Worm (Caenorhabditis elegans) whole organism, young adult: ENCODE measurements around the gene ppm-1.A.

Source experiments
- B0019.2 ChIP-seq: fragments of 200-800 bp; sonication (Bioruptor generic); conservative IDR thresholded peaks from 2 replicates; pipeline ENCODE4 v1.3.6; 2022; ENCODE audit warnings: missing genetic modification reagents, missing genetic modification characterization, missing compliant biosample characterization
- C17E4.6 ChIP-seq: fragments of 200-800 bp; sonication (Bioruptor generic); IDR thresholded peaks from 2 replicates; pipeline ENCODE4 v1.3.6; 2022; ENCODE audit warnings: missing genetic modification reagents, missing genetic modification characterization, missing compliant biosample characterization
- F23B12.7 ChIP-seq: sonication (generic microtip); optimal IDR thresholded peaks from 2 replicates; lab custom pipeline; 2017; ENCODE audit warnings: missing genetic modification characterization, mild to moderate bottlenecking, missing compliant biosample characterization, antibody characterized with exemption, moderate library complexity; ENCODE audit not compliant: insufficient read depth
- F39B2.1 ChIP-seq: fragments of 200-800 bp; sonication (Bioruptor generic); IDR thresholded peaks from 2 replicates; pipeline ENCODE4 v1.3.6; 2022; ENCODE audit warnings: missing genetic modification reagents, missing genetic modification characterization, missing compliant biosample characterization
- F49E8.2 ChIP-seq: sonication (generic microtip); optimal IDR thresholded peaks from 3 replicates; lab custom pipeline; 2017; ENCODE audit warnings: missing genetic modification characterization, mild to moderate bottlenecking, missing compliant biosample characterization, antibody characterized with exemption, moderate library complexity; ENCODE audit not compliant: insufficient read depth
- F52B5.7 ChIP-seq: sonication (generic microtip); optimal IDR thresholded peaks from 2 replicates; lab custom pipeline; 2016; ENCODE audit warnings: mild to moderate bottlenecking, missing genetic modification characterization, missing compliant biosample characterization
- F57C9.4 ChIP-seq: sonication (generic microtip); optimal IDR thresholded peaks from 2 replicates; lab custom pipeline; 2017; ENCODE audit warnings: mild to moderate bottlenecking, missing genetic modification characterization, missing compliant biosample characterization
- K11D2.4 ChIP-seq: fragments of 200-800 bp; sonication (Bioruptor generic); IDR thresholded peaks from 2 replicates; pipeline ENCODE4 v1.3.6; 2022; ENCODE audit warnings: missing genetic modification reagents, missing genetic modification characterization, missing compliant biosample characterization
- T07F8.4 ChIP-seq: sonication (generic microtip); optimal IDR thresholded peaks from 2 replicates; lab custom pipeline; 2016; ENCODE audit warnings: mild to moderate bottlenecking, missing genetic modification characterization, moderate library complexity, missing compliant biosample characterization
- T26A5.8 ChIP-seq: sonication (generic microtip); optimal IDR thresholded peaks from 2 replicates; lab custom pipeline; 2016; ENCODE audit warnings: missing genetic modification characterization, missing compliant biosample characterization
- Y53F4B.3 ChIP-seq: fragments of 200-800 bp; sonication (Bioruptor generic); IDR thresholded peaks from 2 replicates; pipeline ENCODE4 v1.3.6; 2022; ENCODE audit warnings: missing genetic modification reagents, missing genetic modification characterization, missing compliant biosample characterization
- Y56A3A.18 ChIP-seq: fragments of 200-800 bp; sonication (Bioruptor generic); IDR thresholded peaks from 2 replicates; pipeline ENCODE4 v1.3.6; 2022; ENCODE audit warnings: missing genetic modification reagents, missing genetic modification characterization, missing compliant biosample characterization
- Y67H2A.10 ChIP-seq: fragments of 200-800 bp; sonication (Bioruptor generic); conservative IDR thresholded peaks from 2 replicates; pipeline ENCODE4 v1.3.6; 2022; ENCODE audit warnings: missing genetic modification reagents, missing genetic modification characterization, missing compliant biosample characterization
- Y79H2A.3 ChIP-seq: fragments of 200-800 bp; sonication (Bioruptor generic); conservative IDR thresholded peaks from 2 replicates; pipeline ENCODE4 v1.3.6; 2022; ENCODE audit warnings: missing genetic modification reagents, missing genetic modification characterization, missing compliant biosample characterization
- Y95B8A.8 ChIP-seq: fragments of 200-800 bp; sonication (Bioruptor generic); IDR thresholded peaks from 2 replicates; pipeline ENCODE4 v1.3.6; 2022; ENCODE audit warnings: missing genetic modification reagents, missing genetic modification characterization, missing compliant biosample characterization
- aptf-2 ChIP-seq: fragments of 200-800 bp; sonication (Bioruptor generic); conservative IDR thresholded peaks from 2 replicates; pipeline ENCODE4 v1.3.6; 2022; ENCODE audit warnings: missing genetic modification reagents, missing genetic modification characterization, missing compliant biosample characterization
- aptf-3 ChIP-seq: fragments of 200-800 bp; sonication (Bioruptor generic); IDR thresholded peaks from 2 replicates; pipeline ENCODE4 v1.3.6; 2022; ENCODE audit warnings: missing genetic modification characterization, missing compliant biosample characterization
- atf-7 ChIP-seq: sonication (generic microtip); optimal IDR thresholded peaks from 2 replicates; lab custom pipeline; 2017; ENCODE audit warnings: mild to moderate bottlenecking, missing genetic modification characterization, missing compliant biosample characterization
- athp-1 ChIP-seq: sonication (generic microtip); optimal IDR thresholded peaks from 2 replicates; lab custom pipeline; 2017; ENCODE audit warnings: mild to moderate bottlenecking, missing genetic modification characterization, missing compliant biosample characterization
- attf-6 ChIP-seq: fragments of 200-800 bp; sonication (Bioruptor generic); IDR thresholded peaks from 2 replicates; pipeline ENCODE4 v1.3.6; 2022; ENCODE audit warnings: missing genetic modification reagents, missing genetic modification characterization, missing compliant biosample characterization
- bed-1 ChIP-seq: fragments of 200-800 bp; sonication (Bioruptor generic); IDR thresholded peaks from 2 replicates; pipeline ENCODE4 v1.3.6; 2022; ENCODE audit warnings: missing genetic modification reagents, missing genetic modification characterization, missing compliant biosample characterization
- cebp-1 ChIP-seq, 2 experiments: fragments of 200-800 bp in 1 of 2; sonication (Bioruptor generic) in 1 of 2; sonication (generic microtip) in 1 of 2; IDR thresholded peaks in 1 of 2; optimal IDR thresholded peaks in 1 of 2; 2 replicates each; pipeline versions ENCODE4 v1.3.6 to Lab custom; 2017 to 2022; ENCODE audit warnings: missing compliant biosample characterization in 2 of 2, missing genetic modification characterization in 2 of 2, mild to moderate bottlenecking in 1 of 2, missing genetic modification reagents in 1 of 2, moderate library complexity in 1 of 2
- ceh-27 ChIP-seq: fragments of 200-800 bp; sonication (Bioruptor generic); optimal IDR thresholded peaks from 2 replicates; lab custom pipeline; 2018; ENCODE audit warnings: mild to moderate bottlenecking, missing genetic modification characterization, moderate library complexity, missing compliant biosample characterization
- ceh-91 ChIP-seq: fragments of 200-800 bp; sonication (Bioruptor generic); IDR thresholded peaks from 2 replicates; pipeline ENCODE4 v1.3.6; 2022; ENCODE audit warnings: missing genetic modification reagents, missing genetic modification characterization, missing compliant biosample characterization
- dpff-1 ChIP-seq: sonication (generic microtip); optimal IDR thresholded peaks from 2 replicates; lab custom pipeline; 2017; ENCODE audit warnings: mild to moderate bottlenecking, missing genetic modification characterization, missing compliant biosample characterization
- dpl-1 ChIP-seq: fragments of 150-350 bp; optimal IDR thresholded peaks from 2 replicates; lab custom pipeline; 2014; ENCODE audit warnings: missing biosample characterization, missing genetic modification reagents, missing genetic modification characterization
- egrh-3 ChIP-seq: fragments of 200-800 bp; sonication (Bioruptor generic); IDR thresholded peaks from 2 replicates; pipeline ENCODE4 v1.3.6; 2022; ENCODE audit warnings: missing genetic modification reagents, missing genetic modification characterization, missing compliant biosample characterization
- hlh-26 ChIP-seq: fragments of 200-800 bp; sonication (Bioruptor generic); conservative IDR thresholded peaks from 2 replicates; pipeline ENCODE4 v1.3.6; 2022; ENCODE audit warnings: missing genetic modification reagents, missing genetic modification characterization, missing compliant biosample characterization
- hmg-1.2 ChIP-seq: fragments of 200-800 bp; sonication (Bioruptor generic); IDR thresholded peaks from 2 replicates; pipeline ENCODE4 v1.3.6; 2022; ENCODE audit warnings: missing genetic modification reagents, missing genetic modification characterization, missing compliant biosample characterization
- hsf-1 ChIP-seq: fragments of 200-800 bp; sonication (Bioruptor generic); IDR thresholded peaks from 2 replicates; pipeline ENCODE4 v1.3.6; 2022; ENCODE audit warnings: missing genetic modification reagents, missing genetic modification characterization, missing compliant biosample characterization
- lag-1 ChIP-seq: fragments of 200-800 bp; sonication (Bioruptor generic); IDR thresholded peaks from 2 replicates; pipeline ENCODE4 v1.3.6; 2022; ENCODE audit warnings: missing genetic modification reagents, missing genetic modification characterization, missing compliant biosample characterization
- lin-35 ChIP-seq, 3 experiments: fragments of 150-350 bp in 2 of 3; sonication (generic microtip) in 1 of 3; optimal IDR thresholded peaks; 2 replicates each; lab custom pipeline; 2014 to 2018; ENCODE audit warnings: missing biosample characterization in 3 of 3, missing genetic modification characterization in 3 of 3, missing genetic modification reagents in 3 of 3
- lin-40 ChIP-seq: sonication (generic microtip); optimal IDR thresholded peaks from 2 replicates; lab custom pipeline; 2016; ENCODE audit warnings: missing genetic modification characterization, mild to moderate bottlenecking, missing compliant biosample characterization, missing genotype, missing genetic modification reagents
- lir-1 ChIP-seq: fragments of 200-800 bp; sonication (Bioruptor generic); conservative IDR thresholded peaks from 2 replicates; pipeline ENCODE4 v1.3.6; 2022; ENCODE audit warnings: missing genetic modification reagents, missing genetic modification characterization, missing compliant biosample characterization
- lsl-1 ChIP-seq: fragments of 200-800 bp; sonication (Bioruptor generic); optimal IDR thresholded peaks from 2 replicates; lab custom pipeline; 2018; ENCODE audit warnings: mild to moderate bottlenecking, missing genetic modification characterization, moderate library complexity, missing compliant biosample characterization
- lsy-27 ChIP-seq: sonication (generic microtip); optimal IDR thresholded peaks from 2 replicates; lab custom pipeline; 2017; ENCODE audit warnings: missing genetic modification characterization, mild to moderate bottlenecking, missing compliant biosample characterization, antibody characterized with exemption, missing genotype, borderline replicate concordance; ENCODE audit not compliant: insufficient read depth
- madf-10 ChIP-seq: sonication (generic microtip); optimal IDR thresholded peaks from 2 replicates; lab custom pipeline; 2016; ENCODE audit warnings: mild to moderate bottlenecking, missing genetic modification characterization, missing compliant biosample characterization
- madf-8 ChIP-seq: fragments of 200-800 bp; sonication (Bioruptor generic); conservative IDR thresholded peaks from 2 replicates; pipeline ENCODE4 v1.3.6; 2022; ENCODE audit warnings: missing genetic modification reagents, missing genetic modification characterization, missing compliant biosample characterization
- mcd-1 ChIP-seq: fragments of 200-800 bp; sonication (Bioruptor generic); IDR thresholded peaks from 2 replicates; pipeline ENCODE4 v1.3.6; 2022; ENCODE audit warnings: missing genetic modification reagents, missing genetic modification characterization, missing compliant biosample characterization
- nhr-120 ChIP-seq: fragments of 200-800 bp; sonication (Bioruptor generic); IDR thresholded peaks from 2 replicates; pipeline ENCODE4 v1.3.6; 2022; ENCODE audit warnings: missing genetic modification characterization, missing compliant biosample characterization
- nhr-90 ChIP-seq: sonication (generic microtip); optimal IDR thresholded peaks from 2 replicates; lab custom pipeline; 2016; ENCODE audit warnings: missing genotype, mild to moderate bottlenecking, missing genetic modification characterization, missing compliant biosample characterization
- rcor-1 ChIP-seq: fragments of 200-800 bp; sonication (Bioruptor generic); IDR thresholded peaks from 2 replicates; pipeline ENCODE4 v1.3.6; 2022; ENCODE audit warnings: missing genetic modification reagents, missing genetic modification characterization, missing compliant biosample characterization
- snpc-3.4 ChIP-seq: sonication (generic microtip); optimal IDR thresholded peaks from 2 replicates; lab custom pipeline; 2017; ENCODE audit warnings: missing genetic modification characterization, mild to moderate bottlenecking, missing compliant biosample characterization, antibody characterized with exemption, moderate library complexity, missing genotype, missing genetic modification reagents
- tbx-9 ChIP-seq: sonication (generic microtip); optimal IDR thresholded peaks from 2 replicates; lab custom pipeline; 2016; ENCODE audit warnings: borderline replicate concordance, missing genetic modification characterization, inconsistent platforms, missing compliant biosample characterization
- unc-130 ChIP-seq: sonication (generic microtip); optimal IDR thresholded peaks from 2 replicates; lab custom pipeline; 2016; ENCODE audit warnings: missing genetic modification reagents, missing genetic modification characterization, missing compliant biosample characterization
- unc-62 ChIP-seq: fragments of 150-350 bp; optimal IDR thresholded peaks from 2 replicates; lab custom pipeline; 2014; ENCODE audit warnings: missing biosample characterization, missing genetic modification reagents, missing genetic modification characterization
- zfh-2 ChIP-seq: fragments of 200-800 bp; sonication (Bioruptor generic); conservative IDR thresholded peaks from 2 replicates; pipeline ENCODE4 v1.3.6; 2022; ENCODE audit warnings: missing genetic modification reagents, missing genetic modification characterization, missing compliant biosample characterization
- ztf-25 ChIP-seq: fragments of 200-800 bp; sonication (Bioruptor generic); IDR thresholded peaks from 2 replicates; pipeline ENCODE4 v1.3.6; 2022; ENCODE audit warnings: missing genetic modification reagents, missing genetic modification characterization, missing compliant biosample characterization

Gene ppm-1.A

DNA sequence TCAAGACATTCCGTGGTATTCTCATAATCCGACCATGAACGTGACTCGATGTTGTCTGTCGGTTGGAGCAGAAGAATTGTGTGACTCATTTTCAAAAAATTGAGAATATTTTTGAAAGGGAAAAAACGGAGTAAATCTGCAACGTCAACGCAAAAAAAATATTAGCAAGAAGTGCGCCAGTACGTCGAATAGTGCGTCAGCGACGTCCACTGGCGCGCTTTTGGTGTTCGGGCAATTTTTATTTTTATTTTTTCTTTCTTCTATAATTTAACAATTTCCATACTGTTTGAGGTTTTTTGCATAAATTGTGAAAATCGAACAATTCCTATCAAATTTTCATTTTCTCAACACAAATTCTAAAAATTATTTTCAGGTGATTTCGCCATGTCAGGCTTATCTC lies 42.8 kb upstream of the ppm-1.A start, which contains the start of the genes erh-1 and lpd-9 (continued):
- TF ChIP-seq lag-1 (GFP tag; lab: Robert Waterston, UW) (no peak), ztf-25 (GFP tag; lab: Robert Waterston, UW) (no peak), aptf-2 (GFP tag; lab: Robert Waterston, UW) (no peak), hmg-1.2 (GFP tag; lab: Robert Waterston, UW) (no peak; the same call in 1 of the 2 replicates), atf-7 (tag; lab: Kevin White, UChicago) (peak; percentile 2), dpff-1 (tag; lab: Kevin White, UChicago) (no peak), T07F8.4 (tag; lab: Kevin White, UChicago) (no peak), T26A5.8 (tag; lab: Kevin White, UChicago) (no peak), cebp-1 (GFP tag; IDR thresholded peaks at IDR 0.05; lab: Robert Waterston, UW) (no peak), cebp-1 (tag; optimal IDR thresholded peaks at IDR 0.05; lab: Kevin White, UChicago) (no peak), lsl-1 (GFP tag; lab: Kevin White, UChicago) (peak; percentile 60), C17E4.6 (GFP tag; lab: Robert Waterston, UW) (no peak), Y56A3A.18 (GFP tag; lab: Robert Waterston, UW) (peak; percentile 86), attf-6 (0 out of 2 replicates have a peak, but pooled peaks have one; percentile 38), Y67H2A.10 (no peak), rcor-1 (GFP tag; lab: Robert Waterston, UW) (peak; percentile 60), nhr-120 (no peak), unc-62 (GFP tag; lab: Kevin White, UChicago) (no peak), Y53F4B.3 (GFP tag; lab: Robert Waterston, UW) (no peak), dpl-1 (no peak), athp-1 (no peak), B0019.2 (no peak), ceh-91 (GFP tag; lab: Robert Waterston, UW) (no peak), tbx-9 (tag; lab: Kevin White, UChicago) (no peak), madf-10 (tag; lab: Kevin White, UChicago) (no peak), F52B5.7 (no peak), nhr-90 (no peak), lsy-27 (tag; lab: Kevin White, UChicago) (no peak), lin-35 (GFP tag; optimal IDR thresholded peaks at IDR 0.05; lab: Kevin White, UChicago) (peak in 1 of 3 experiments; percentile 84), Y79H2A.3 (GFP tag; lab: Robert Waterston, UW) (no peak), zfh-2 (GFP tag; lab: Robert Waterston, UW) (no peak), lin-40 (tag; lab: Kevin White, UChicago) (peak; percentile 81), F57C9.4 (no peak), egrh-3 (GFP tag; lab: Robert Waterston, UW) (no peak), mcd-1 (GFP tag; lab: Robert Waterston, UW) (peak; percentile 82), madf-8 (GFP tag; lab: Robert Waterston, UW) (peak; percentile 40; the same call in 1 of the 2 replicates), snpc-3.4 (tag; lab: Kevin White, UChicago) (peak; percentile 73), bed-1 (GFP tag; lab: Robert Waterston, UW) (no peak), unc-130 (no peak), hlh-26 (GFP tag; lab: Robert Waterston, UW) (no peak), ceh-27 (GFP tag; lab: Kevin White, UChicago) (peak; percentile 7), lir-1 (0 out of 2 replicates have a peak, but pooled peaks have one; percentile 54), K11D2.4 (GFP tag; lab: Robert Waterston, UW) (peak; percentile 63; the same call in 1 of the 2 replicates), F39B2.1 (GFP tag; lab: Robert Waterston, UW) (no peak), hsf-1 (GFP tag; lab: Robert Waterston, UW) (no peak), F23B12.7 (tag; lab: Kevin White, UChicago) (peak; percentile 13), Y95B8A.8 (GFP tag; lab: Robert Waterston, UW) (no peak), F49E8.2 (no peak), aptf-3 (no peak)
